Worm (Caenorhabditis elegans) whole organism, late embryonic: ENCODE data around the gene sam-10.
"Not testable (repeated sequence)": the region's sequence is repeated elsewhere in the genome, so short reads cannot be mapped to it uniquely, and the experiment has no call there.

ENCODE experiments used
- ceh-24 ChIP-seq: sonication (generic microtip); optimal IDR thresholded peaks from 2 replicates; lab custom pipeline; 2016; ENCODE audit warnings: mild to moderate bottlenecking, missing genetic modification characterization, missing compliant biosample characterization
- ceh-31 ChIP-seq: sonication (generic microtip); optimal IDR thresholded peaks from 2 replicates; lab custom pipeline; 2016; ENCODE audit warnings: missing genetic modification characterization, missing compliant biosample characterization
- ceh-34 ChIP-seq: sonication (generic microtip); optimal IDR thresholded peaks from 2 replicates; lab custom pipeline; 2016; ENCODE audit warnings: mild to moderate bottlenecking, missing genetic modification characterization, missing compliant biosample characterization
- fax-1 ChIP-seq: sonication (generic microtip); optimal IDR thresholded peaks from 2 replicates; lab custom pipeline; 2016; ENCODE audit warnings: missing genotype, missing genetic modification characterization, missing compliant biosample characterization
- fkh-6 ChIP-seq: sonication (generic microtip); optimal IDR thresholded peaks from 2 replicates; lab custom pipeline; 2016; ENCODE audit warnings: missing genetic modification characterization, missing compliant biosample characterization
- hlh-15 ChIP-seq: sonication (generic microtip); optimal IDR thresholded peaks from 2 replicates; lab custom pipeline; 2016; ENCODE audit warnings: missing genetic modification characterization, missing compliant biosample characterization
- mec-3 ChIP-seq: sonication (generic microtip); optimal IDR thresholded peaks from 2 replicates; lab custom pipeline; 2016; ENCODE audit warnings: borderline replicate concordance, missing genetic modification characterization, missing compliant biosample characterization
- nhr-11 ChIP-seq: fragments of 150-350 bp; optimal IDR thresholded peaks from 2 replicates; lab custom pipeline; 2014; ENCODE audit warnings: missing biosample characterization, missing genetic modification characterization
- sox-2 ChIP-seq: fragments of 200-800 bp; sonication (Bioruptor generic); IDR thresholded peaks from 2 replicates; pipeline ENCODE4 v1.3.6; 2022; ENCODE audit warnings: missing genetic modification reagents, missing genetic modification characterization, missing compliant biosample characterization
- ttx-3 ChIP-seq: sonication (generic microtip); optimal IDR thresholded peaks from 2 replicates; lab custom pipeline; 2016; ENCODE audit warnings: missing genetic modification reagents, missing genetic modification characterization, missing compliant biosample characterization

DNA sequence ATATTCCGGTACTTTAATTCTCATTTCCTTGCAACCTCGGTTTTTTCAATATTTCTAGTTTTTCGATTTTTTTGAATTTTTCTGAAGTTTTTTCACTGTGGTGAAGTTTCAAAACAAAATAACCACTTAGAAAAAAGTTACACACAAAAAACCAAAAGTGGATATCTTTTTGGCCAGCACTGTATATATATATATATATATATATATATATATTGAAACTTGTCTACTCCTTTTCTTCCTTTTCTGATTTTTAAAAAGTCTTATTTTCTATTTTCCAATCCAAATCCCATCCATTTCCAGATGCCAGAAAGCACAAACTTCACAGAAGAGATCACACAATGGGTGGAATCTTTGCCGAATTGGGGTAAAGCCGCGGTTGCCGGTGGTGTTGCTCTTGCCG lies 21.3 kb downstream of the sam-10 start, which contains the start of gene faxc-2:
- TF ChIP-seq ceh-24 (tag; lab: Kevin White, UChicago); hlh-15 (tag; lab: Kevin White, UChicago); ttx-3 (tag; lab: Kevin White, UChicago); sox-2 (GFP tag; lab: Robert Waterston, UW); nhr-11; mec-3 (tag; lab: Kevin White, UChicago); ceh-31 (tag; lab: Kevin White, UChicago); fkh-6 (tag; lab: Kevin White, UChicago); fax-1; ceh-34 (tag; lab: Kevin White, UChicago): not testable (repeated sequence)
